Worm (Caenorhabditis elegans) whole organism, midembryonic: ENCODE results near the gene vps-45.

ENCODE experiments used
- T22C8.4 ChIP-seq: fragments of 200-800 bp; sonication (Bioruptor generic); IDR thresholded peaks from 2 replicates; pipeline ENCODE4 v1.3.6; 2022; ENCODE audit warnings: missing genetic modification characterization, missing compliant biosample characterization
- flt-1 ChIP-seq: fragments of 200-800 bp; sonication (Bioruptor generic); IDR thresholded peaks from 2 replicates; pipeline ENCODE4 v1.3.6; 2022; ENCODE audit warnings: missing genetic modification characterization, missing compliant biosample characterization
- med-1 ChIP-seq: sonication (generic microtip); optimal IDR thresholded peaks from 2 replicates; lab custom pipeline; 2017; ENCODE audit warnings: missing genetic modification characterization, mild to moderate bottlenecking, missing compliant biosample characterization, antibody characterized with exemption, missing genetic modification reagents; ENCODE audit not compliant: insufficient read depth
- tab-1 ChIP-seq: fragments of 200-800 bp; sonication (Bioruptor generic); IDR thresholded peaks from 2 replicates; pipeline ENCODE4 v1.3.6; 2022; ENCODE audit warnings: missing genetic modification characterization, missing compliant biosample characterization
- ztf-23 ChIP-seq: fragments of 200-800 bp; sonication (Bioruptor generic); IDR thresholded peaks from 2 replicates; pipeline ENCODE4 v1.3.6; 2022; ENCODE audit warnings: missing genetic modification reagents, missing genetic modification characterization, missing compliant biosample characterization

- TF ChIP-seq flt-1 (GFP tag; lab: Robert Waterston, UW) (peak; percentile 79), med-1 (GFP tag; lab: Kevin White, UChicago) (no peak), T22C8.4 (no peak), ztf-23 (GFP tag; lab: Robert Waterston, UW) (peak; percentile 69; the same call in 1 of the 2 replicates), tab-1 (peak; percentile 80)
Measured at ce11 chrX:949466-949865, 25.2 kb downstream of the vps-45 start.
